Fruit fly (Drosophila melanogaster) whole organism, prepupa: ENCODE data around the gene MICU3.

Source experiments
- Blimp-1 ChIP-seq: fragments of 200-800 bp; sonication (Bioruptor generic); optimal IDR thresholded peaks from 3 replicates; lab custom pipeline; 2017; ENCODE audit warnings: missing biosample characterization, missing genetic modification characterization, mild to moderate bottlenecking, moderate library complexity, missing genetic modification reagents
- CG11294 ChIP-seq: fragments of 200-800 bp; sonication (Bioruptor generic); IDR thresholded peaks from 2 replicates; pipeline ENCODE4 v1.3.6; 2022; ENCODE audit warnings: missing biosample characterization, missing genetic modification characterization
- CG11762 ChIP-seq: fragments of 200-800 bp; sonication (Bioruptor generic); optimal IDR thresholded peaks from 3 replicates; lab custom pipeline; 2016; ENCODE audit warnings: missing biosample characterization, missing genetic modification characterization; ENCODE audit not compliant: insufficient read depth
- CG11902 ChIP-seq: fragments of 200-800 bp; sonication (Bioruptor generic); optimal IDR thresholded peaks from 3 replicates; lab custom pipeline; 2016; ENCODE audit warnings: missing biosample characterization, missing genetic modification characterization
- CG15336 ChIP-seq: fragments of 200-800 bp; sonication (Bioruptor generic); IDR thresholded peaks from 2 replicates; pipeline ENCODE4 v1.3.6; 2022; ENCODE audit warnings: missing biosample characterization, missing genetic modification characterization
- CG1621 ChIP-seq: fragments of 200-800 bp; sonication (Bioruptor generic); optimal IDR thresholded peaks from 3 replicates; lab custom pipeline; 2018; ENCODE audit warnings: missing biosample characterization, mild to moderate bottlenecking, missing genetic modification characterization
- CG16779 ChIP-seq: fragments of 200-800 bp; sonication (Bioruptor generic); optimal IDR thresholded peaks from 3 replicates; lab custom pipeline; 2017; ENCODE audit warnings: missing biosample characterization, mild to moderate bottlenecking, missing genetic modification characterization
- CG3032 ChIP-seq: fragments of 200-800 bp; optimal IDR thresholded peaks from 2 replicates; lab custom pipeline; 2019; ENCODE audit warnings: missing biosample characterization, mild to moderate bottlenecking, missing genetic modification characterization, moderate library complexity
- CG31627 ChIP-seq: fragments of 200-800 bp; sonication (Bioruptor generic); optimal IDR thresholded peaks from 3 replicates; lab custom pipeline; 2016; ENCODE audit warnings: missing biosample characterization, missing genetic modification characterization
- CG32006 ChIP-seq: fragments of 200-800 bp; sonication (Bioruptor generic); optimal IDR thresholded peaks from 3 replicates; lab custom pipeline; 2017; ENCODE audit warnings: missing biosample characterization, mild to moderate bottlenecking, missing genetic modification characterization
- CG34406 ChIP-seq: fragments of 200-800 bp; sonication (Bioruptor generic); optimal IDR thresholded peaks from 3 replicates; lab custom pipeline; 2016; ENCODE audit warnings: missing biosample characterization, missing genetic modification characterization
- CG3919 ChIP-seq: fragments of 200-800 bp; sonication (Bioruptor generic); optimal IDR thresholded peaks from 3 replicates; lab custom pipeline; 2016; ENCODE audit warnings: missing biosample characterization, missing genetic modification characterization
- CG4318 ChIP-seq: fragments of 200-800 bp; sonication (Bioruptor generic); optimal IDR thresholded peaks from 3 replicates; lab custom pipeline; 2017; ENCODE audit warnings: missing biosample characterization, mild to moderate bottlenecking, missing genetic modification characterization
- CG6276 ChIP-seq: fragments of 200-800 bp; sonication (Bioruptor generic); optimal IDR thresholded peaks from 2 replicates; lab custom pipeline; 2017; ENCODE audit warnings: missing biosample characterization, mild to moderate bottlenecking, missing genetic modification characterization
- CG6792 ChIP-seq: fragments of 200-800 bp; sonication (Bioruptor generic); optimal IDR thresholded peaks from 3 replicates; lab custom pipeline; 2016; ENCODE audit warnings: missing biosample characterization, missing genetic modification characterization
- CG6854 ChIP-seq: fragments of 200-800 bp; sonication (Bioruptor generic); optimal IDR thresholded peaks from 2 replicates; lab custom pipeline; 2017; ENCODE audit warnings: missing biosample characterization, mild to moderate bottlenecking, missing genetic modification characterization
- CG8119 ChIP-seq: fragments of 200-800 bp; sonication (Bioruptor generic); IDR thresholded peaks from 3 replicates; pipeline ENCODE4 v1.3.6; 2022; ENCODE audit warnings: missing biosample characterization, missing genetic modification characterization
- CG8319 ChIP-seq: fragments of 200-800 bp; sonication (Bioruptor generic); optimal IDR thresholded peaks from 3 replicates; lab custom pipeline; 2016; ENCODE audit warnings: missing biosample characterization, missing genetic modification characterization
- CG8632 ChIP-seq: fragments of 200-800 bp; sonication (Bioruptor generic); optimal IDR thresholded peaks from 3 replicates; lab custom pipeline; 2016; ENCODE audit warnings: missing biosample characterization, missing genetic modification characterization
- CG9139 ChIP-seq: fragments of 200-800 bp; sonication (Bioruptor generic); optimal IDR thresholded peaks from 3 replicates; lab custom pipeline; 2017; ENCODE audit warnings: missing biosample characterization, mild to moderate bottlenecking, missing genetic modification characterization
- Eip75B ChIP-seq: fragments of 200-800 bp; sonication (Bioruptor generic); optimal IDR thresholded peaks from 3 replicates; lab custom pipeline; 2016; ENCODE audit warnings: missing biosample characterization, missing genetic modification characterization
- Eip78C ChIP-seq: fragments of 200-800 bp; sonication (Bioruptor generic); peaks from one replicate; lab custom pipeline; 2016; ENCODE audit warnings: missing biosample characterization, missing genetic modification characterization
- Eip93F ChIP-seq: fragments of 200-800 bp; sonication (Bioruptor generic); optimal IDR thresholded peaks from 2 replicates; lab custom pipeline; 2016; ENCODE audit warnings: missing biosample characterization, mild to moderate bottlenecking, missing genetic modification characterization
- Ets21C ChIP-seq: fragments of 200-800 bp; sonication (Bioruptor generic); optimal IDR thresholded peaks from 3 replicates; lab custom pipeline; 2016; ENCODE audit warnings: missing biosample characterization, missing genetic modification characterization
- Ets96B ChIP-seq: fragments of 200-800 bp; optimal IDR thresholded peaks from 2 replicates; lab custom pipeline; 2019; ENCODE audit warnings: missing biosample characterization, mild to moderate bottlenecking, missing genetic modification characterization, moderate library complexity
- Gug ChIP-seq: fragments of 200-800 bp; sonication (Bioruptor generic); IDR thresholded peaks from 2 replicates; pipeline ENCODE4 v1.3.6; 2022; ENCODE audit warnings: missing biosample characterization, missing genetic modification characterization
- Hr4 ChIP-seq: fragments of 200-800 bp; sonication (Bioruptor generic); optimal IDR thresholded peaks from 3 replicates; lab custom pipeline; 2016; ENCODE audit warnings: missing biosample characterization, missing genetic modification characterization
- Lpt ChIP-seq: fragments of 200-800 bp; sonication (Bioruptor generic); optimal IDR thresholded peaks from 3 replicates; lab custom pipeline; 2016; ENCODE audit warnings: missing biosample characterization, missing genetic modification characterization
- Met ChIP-seq: fragments of 200-800 bp; sonication (Bioruptor generic); optimal IDR thresholded peaks from 3 replicates; lab custom pipeline; 2016; ENCODE audit warnings: missing biosample characterization, missing genetic modification characterization
- OdsH ChIP-seq: fragments of 200-800 bp; sonication (Bioruptor generic); optimal IDR thresholded peaks from 3 replicates; lab custom pipeline; 2016; ENCODE audit warnings: missing biosample characterization, missing genetic modification characterization
- Smox ChIP-seq: fragments of 200-800 bp; sonication (Bioruptor generic); optimal IDR thresholded peaks from 3 replicates; lab custom pipeline; 2016; ENCODE audit warnings: missing biosample characterization, missing genetic modification characterization
- Sox102F ChIP-seq: fragments of 200-800 bp; sonication (Bioruptor generic); optimal IDR thresholded peaks from 2 replicates; lab custom pipeline; 2016; ENCODE audit warnings: missing biosample characterization, mild to moderate bottlenecking, missing genetic modification characterization
- Sox14 ChIP-seq: fragments of 200-800 bp; sonication (Bioruptor generic); optimal IDR thresholded peaks from 3 replicates; lab custom pipeline; 2016; ENCODE audit warnings: missing biosample characterization, missing genetic modification characterization
- Sox15 ChIP-seq: fragments of 200-800 bp; sonication (Bioruptor generic); optimal IDR thresholded peaks from 3 replicates; lab custom pipeline; 2016; ENCODE audit warnings: missing biosample characterization, missing genetic modification characterization
- achi ChIP-seq: fragments of 200-800 bp; sonication (Bioruptor generic); optimal IDR thresholded peaks from 3 replicates; lab custom pipeline; 2016; ENCODE audit warnings: missing biosample characterization, missing genetic modification characterization
- acj6 ChIP-seq: fragments of 200-800 bp; sonication (Bioruptor generic); optimal IDR thresholded peaks from 3 replicates; lab custom pipeline; 2016; ENCODE audit warnings: missing biosample characterization, missing genetic modification characterization
- cyc ChIP-seq: fragments of 200-800 bp; sonication (Bioruptor generic); optimal IDR thresholded peaks from 3 replicates; lab custom pipeline; 2016; ENCODE audit warnings: missing biosample characterization, missing genetic modification characterization
- dac ChIP-seq: fragments of 200-800 bp; sonication (Bioruptor generic); optimal IDR thresholded peaks from 2 replicates; lab custom pipeline; 2017; ENCODE audit warnings: missing biosample characterization, mild to moderate bottlenecking, missing genetic modification characterization
- dsx ChIP-seq: fragments of 200-800 bp; optimal IDR thresholded peaks from 3 replicates; lab custom pipeline; 2019; ENCODE audit warnings: missing biosample characterization, mild to moderate bottlenecking, missing genetic modification characterization, moderate library complexity; ENCODE audit not compliant: poor library complexity, severe bottlenecking
- eg ChIP-seq: fragments of 200-800 bp; sonication (Bioruptor generic); IDR thresholded peaks from 3 replicates; pipeline ENCODE4 v1.3.6; 2022; ENCODE audit warnings: missing biosample characterization, missing genetic modification characterization
- esn ChIP-seq: fragments of 200-800 bp; sonication (Bioruptor generic); optimal IDR thresholded peaks from 2 replicates; lab custom pipeline; 2016; ENCODE audit warnings: missing biosample characterization, mild to moderate bottlenecking, missing genetic modification characterization, moderate library complexity
- fd59A ChIP-seq: fragments of 200-800 bp; sonication (Bioruptor generic); optimal IDR thresholded peaks from 2 replicates; lab custom pipeline; 2017; ENCODE audit warnings: missing biosample characterization, mild to moderate bottlenecking, missing genetic modification characterization, missing genetic modification reagents
- fd85E ChIP-seq: fragments of 200-800 bp; sonication (Bioruptor generic); optimal IDR thresholded peaks from 3 replicates; lab custom pipeline; 2016; ENCODE audit warnings: missing biosample characterization, missing genetic modification characterization
- fkh ChIP-seq: fragments of 200-800 bp; sonication (Bioruptor generic); optimal IDR thresholded peaks from 3 replicates; lab custom pipeline; 2017; ENCODE audit warnings: missing biosample characterization, mild to moderate bottlenecking, missing genetic modification characterization, moderate library complexity
- lz ChIP-seq: fragments of 200-800 bp; sonication (Bioruptor generic); optimal IDR thresholded peaks from 3 replicates; lab custom pipeline; 2016; ENCODE audit warnings: missing biosample characterization, missing genetic modification characterization
- pdm3 ChIP-seq: fragments of 200-800 bp; sonication (Bioruptor generic); optimal IDR thresholded peaks from 3 replicates; lab custom pipeline; 2016; ENCODE audit warnings: missing biosample characterization, missing genetic modification characterization
- salr ChIP-seq, 2 experiments: fragments of 200-800 bp; sonication (Bioruptor generic); optimal IDR thresholded peaks; 3 replicates each; lab custom pipeline; 2016 to 2018; ENCODE audit warnings: missing biosample characterization in 2 of 2, missing genetic modification characterization in 2 of 2, mild to moderate bottlenecking in 1 of 2
- spab ChIP-seq: fragments of 200-800 bp; sonication (Bioruptor generic); optimal IDR thresholded peaks from 2 replicates; lab custom pipeline; 2017; ENCODE audit warnings: missing biosample characterization, mild to moderate bottlenecking, missing genetic modification characterization, missing genetic modification reagents
- ss ChIP-seq, 2 experiments: fragments of 200-800 bp; sonication (Bioruptor generic); optimal IDR thresholded peaks; 2 replicates in 1 of 2; 3 replicates in 1 of 2; lab custom pipeline; 2017 to 2018; ENCODE audit warnings: mild to moderate bottlenecking in 2 of 2, missing biosample characterization in 2 of 2, missing genetic modification characterization in 2 of 2, moderate library complexity in 1 of 2
- topi ChIP-seq: fragments of 200-800 bp; sonication (Bioruptor generic); optimal IDR thresholded peaks from 3 replicates; lab custom pipeline; 2016; ENCODE audit warnings: missing biosample characterization, missing genetic modification characterization
- vri ChIP-seq: fragments of 200-800 bp; sonication (Bioruptor generic); optimal IDR thresholded peaks from 3 replicates; lab custom pipeline; 2016; ENCODE audit warnings: missing biosample characterization, mild to moderate bottlenecking, missing genetic modification characterization

MICU3 gene

dm6 chr3R:19846870-19847590, at the start of gene MICU3:
Gene MICU3, plus strand, starts transcription at chr3R:19847311.
- TF ChIP-seq dsx = no peak
- no peak for TF ChIP-seq Hr4
- TF ChIP-seq cyc (GFP tag; lab: Kevin White, UChicago) = peak; percentile 66
- TF ChIP-seq pdm3 = no peak
- peak; percentile 6 for TF ChIP-seq CG8319 (GFP tag; lab: Kevin White, UChicago)
- no peak for TF ChIP-seq Sox102F (GFP tag; lab: Kevin White, UChicago)
- TF ChIP-seq CG1621 (tag; lab: Kevin White, UChicago) = no peak
- no peak for TF ChIP-seq CG32006 (GFP tag; lab: Kevin White, UChicago)
- no peak for TF ChIP-seq fd85E (GFP tag; lab: Kevin White, UChicago)
- no peak for TF ChIP-seq CG16779 (tag; lab: Kevin White, UChicago)
- peak in 1 of 2 experiments; percentile 10 for TF ChIP-seq salr (GFP tag; optimal IDR thresholded peaks at IDR 0.05; lab: Kevin White, UChicago)
- no peak for TF ChIP-seq Ets96B
- TF ChIP-seq CG6792 = peak; percentile 45
- no peak for TF ChIP-seq Sox14 (GFP tag; lab: Kevin White, UChicago)
- peak; percentile 26 for TF ChIP-seq dac (GFP tag; lab: Kevin White, UChicago)
- TF ChIP-seq Smox (GFP tag; lab: Kevin White, UChicago) = no peak
- peak; percentile 40 for TF ChIP-seq Sox15 (GFP tag; lab: Kevin White, UChicago)
- TF ChIP-seq esn (GFP tag; lab: Kevin White, UChicago) = peak; percentile 52
- peak; percentile 17; the same call in 1 of the 2 replicates for TF ChIP-seq CG11294 (GFP tag; lab: Robert Waterston, UW)
- no peak for TF ChIP-seq CG8119 (GFP tag; lab: Robert Waterston, UW)
- no peak for TF ChIP-seq Met (GFP tag; lab: Kevin White, UChicago)
- TF ChIP-seq vri (GFP tag; lab: Kevin White, UChicago) = peak; percentile 3
- no peak for TF ChIP-seq CG3032 (tag; lab: Kevin White, UChicago)
- TF ChIP-seq CG8632 = peak; percentile 22
- peak; percentile 30 for TF ChIP-seq Ets21C (GFP tag; lab: Kevin White, UChicago)
- no peak for TF ChIP-seq CG6276 (GFP tag; lab: Kevin White, UChicago)
- TF ChIP-seq CG3919 (GFP tag; lab: Kevin White, UChicago) = no peak
- TF ChIP-seq Eip78C (GFP tag; lab: Kevin White, UChicago) = peak; percentile 76
- TF ChIP-seq CG31627 (GFP tag; lab: Kevin White, UChicago) = peak; percentile 69
- TF ChIP-seq eg = no peak; the same call in 2 of the 3 replicates
- no peak for TF ChIP-seq Blimp-1 (GFP tag; lab: Kevin White, UChicago)
- no peak for TF ChIP-seq spab (GFP tag; lab: Kevin White, UChicago)
- TF ChIP-seq CG11762 (GFP tag; lab: Kevin White, UChicago) = peak; percentile 15
- TF ChIP-seq Eip93F (GFP tag; lab: Kevin White, UChicago) = no peak
- TF ChIP-seq achi = no peak
- TF ChIP-seq Lpt = no peak
- peak; percentile 50 for TF ChIP-seq CG15336
- TF ChIP-seq fkh (GFP tag; lab: Kevin White, UChicago) = no peak
- no peak for TF ChIP-seq CG6854 (GFP tag; lab: Kevin White, UChicago)
- TF ChIP-seq Eip75B (GFP tag; lab: Kevin White, UChicago) = no peak
- no peak for TF ChIP-seq ss (GFP tag; optimal IDR thresholded peaks at IDR 0.05; lab: Kevin White, UChicago)
- no peak for TF ChIP-seq CG34406 (GFP tag; lab: Kevin White, UChicago)
- TF ChIP-seq CG4318 = peak; percentile 48
- TF ChIP-seq fd59A (GFP tag; lab: Kevin White, UChicago) = peak; percentile 7
- TF ChIP-seq topi (GFP tag; lab: Kevin White, UChicago) = peak; percentile 50
- peak; percentile 62 for TF ChIP-seq acj6
- TF ChIP-seq Gug (GFP tag; lab: Robert Waterston, UW) = peak; percentile 42
- TF ChIP-seq lz (GFP tag; lab: Kevin White, UChicago) = peak; percentile 59
- no peak for TF ChIP-seq OdsH (GFP tag; lab: Kevin White, UChicago)
- peak; percentile 11 for TF ChIP-seq CG11902 (GFP tag; lab: Kevin White, UChicago)
- TF ChIP-seq CG9139 (GFP tag; lab: Kevin White, UChicago) = no peak
